Worm (Caenorhabditis elegans) whole organism, midembryonic: ENCODE data around the gene zig-12.

Experiments
- cog-1 ChIP-seq: sonication (generic microtip); optimal IDR thresholded peaks from 2 replicates; lab custom pipeline; 2016; ENCODE audit warnings: missing genetic modification characterization, missing compliant biosample characterization
- ref-1 ChIP-seq: fragments of 200-800 bp; sonication (Bioruptor generic); conservative IDR thresholded peaks from 2 replicates; pipeline ENCODE4 v1.3.6; 2022; ENCODE audit warnings: missing genetic modification reagents, missing genetic modification characterization, missing compliant biosample characterization
- tab-1 ChIP-seq: fragments of 200-800 bp; sonication (Bioruptor generic); IDR thresholded peaks from 2 replicates; pipeline ENCODE4 v1.3.6; 2022; ENCODE audit warnings: missing genetic modification characterization, missing compliant biosample characterization
- ztf-23 ChIP-seq: fragments of 200-800 bp; sonication (Bioruptor generic); IDR thresholded peaks from 2 replicates; pipeline ENCODE4 v1.3.6; 2022; ENCODE audit warnings: missing genetic modification reagents, missing genetic modification characterization, missing compliant biosample characterization
- ztf-29 ChIP-seq: fragments of 200-800 bp; sonication (Bioruptor generic); IDR thresholded peaks from 2 replicates; pipeline ENCODE4 v1.3.6; 2022; ENCODE audit warnings: missing genetic modification reagents, missing genetic modification characterization, missing compliant biosample characterization

- TF ChIP-seq ztf-23: no peak
- no peak for TF ChIP-seq tab-1
- no peak for TF ChIP-seq ref-1 (GFP tag; lab: Robert Waterston, UW)
- TF ChIP-seq ztf-29 (GFP tag; lab: Robert Waterston, UW): no peak
- TF ChIP-seq cog-1 (tag; lab: Kevin White, UChicago): no peak
Observed at ce11 chrX:8764044-8764443, 337 bp downstream of the zig-12 start.
